Fruit fly (Drosophila melanogaster): ENCODE results near the gene CG32240.

The CG32240 gene

DNA sequence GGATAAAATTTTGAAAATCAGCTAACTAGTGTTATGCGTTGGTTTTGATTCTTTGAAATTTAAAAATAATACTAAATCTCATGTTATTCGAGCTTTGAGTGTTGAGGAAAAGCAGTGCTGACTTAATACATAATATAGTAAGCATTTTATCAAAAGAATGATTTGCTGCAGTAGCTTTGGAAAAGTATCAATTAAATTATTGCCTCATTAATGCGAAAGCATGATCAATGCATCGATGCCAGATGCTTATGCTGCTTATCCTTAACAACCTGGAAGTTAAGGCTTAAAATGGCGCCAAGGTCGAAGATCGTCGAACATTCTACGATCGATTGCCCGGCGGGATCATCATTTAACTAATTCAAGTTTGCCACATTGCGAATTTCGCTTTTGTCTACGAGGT is at the start of gene CG32240:
CG32240 (minus strand) TSS at position 101 of the 400 bp plus-strand sequence.
- TF ChIP-seq EcR (GFP tag; optimal IDR thresholded peaks at IDR 0.05), result no peak

- TF ChIP-seq CG8478 (optimal IDR thresholded peaks at IDR 0.05), result no peak
- TF ChIP-seq psq (optimal IDR thresholded peaks at IDR 0.05), result no peak
- TF ChIP-seq Dll (optimal IDR thresholded peaks at IDR 0.05), result no peak
- TF ChIP-seq usp (GFP tag; optimal IDR thresholded peaks at IDR 0.05), result no peak
- no peak for TF ChIP-seq EcR (GFP tag; optimal IDR thresholded peaks at IDR 0.05)
- no peak for TF ChIP-seq pan (optimal IDR thresholded peaks at IDR 0.05)
Observed at dm6 chr3L:4430331-4430730, 48.9 kb upstream of the CG32240 start.

- TF ChIP-seq CG8478 (optimal IDR thresholded peaks at IDR 0.05) (no peak), usp (GFP tag; optimal IDR thresholded peaks at IDR 0.05) (no peak), Dll (optimal IDR thresholded peaks at IDR 0.05) (no peak), pan (optimal IDR thresholded peaks at IDR 0.05) (no peak), psq (optimal IDR thresholded peaks at IDR 0.05) (no peak), EcR (GFP tag; optimal IDR thresholded peaks at IDR 0.05) (no peak)
Observed at dm6 chr3L:4428918-4429546, 47.6 kb upstream of the CG32240 start, which contains the start of gene nAChRbeta1. TSS of gene nAChRbeta1 (plus strand) at chr3L:4429349.

DNA sequence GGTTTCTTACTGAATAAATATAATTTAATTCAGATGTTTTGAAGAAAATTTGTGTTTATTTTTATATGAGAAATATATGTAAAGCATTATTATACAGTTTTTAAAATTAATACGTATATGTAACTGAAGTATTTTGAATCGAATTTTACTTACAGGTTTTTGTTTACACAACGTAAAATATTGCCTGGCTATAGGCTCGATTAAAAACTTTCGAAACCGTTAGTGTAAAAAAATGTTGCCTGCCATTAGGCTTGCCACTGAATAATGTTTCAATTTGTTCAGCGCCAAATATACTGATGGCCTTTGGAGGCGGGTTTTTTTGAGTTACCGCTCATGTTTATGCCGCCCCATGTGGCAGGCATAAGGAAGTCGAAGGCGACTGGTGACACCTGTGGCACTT is 45.2 kb upstream of the CG32240 start:
- TF ChIP-seq pan (optimal IDR thresholded peaks at IDR 0.05), result no peak
- TF ChIP-seq EcR (GFP tag; optimal IDR thresholded peaks at IDR 0.05), result no peak
- TF ChIP-seq psq (optimal IDR thresholded peaks at IDR 0.05), result no peak
- TF ChIP-seq usp (GFP tag; optimal IDR thresholded peaks at IDR 0.05), result no peak
- TF ChIP-seq Dll (optimal IDR thresholded peaks at IDR 0.05), result no peak
- no peak for TF ChIP-seq CG8478 (optimal IDR thresholded peaks at IDR 0.05)

DNA sequence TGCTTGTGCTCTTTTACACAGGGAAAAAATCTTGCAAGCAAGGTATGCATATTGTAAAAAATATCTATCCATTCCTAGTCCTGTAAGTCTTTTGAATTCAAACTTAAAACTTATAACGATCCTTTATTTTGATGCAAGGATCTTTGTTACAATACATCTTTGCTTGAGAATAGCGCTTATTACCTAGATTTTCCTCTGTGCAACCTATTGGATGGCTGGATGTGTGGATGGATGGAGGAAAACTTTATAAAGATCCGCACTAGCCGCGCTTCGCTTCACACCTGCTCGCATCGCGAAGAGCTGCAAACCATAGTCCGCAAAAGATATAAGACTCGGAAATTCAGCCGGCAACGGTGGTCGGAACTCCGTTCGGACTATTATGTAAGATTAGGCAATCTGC is 39.9 kb upstream of the CG32240 start, which contains the start of gene CG15020:
CG15020 (plus strand) TSS at position 301 of the 400 bp plus-strand sequence.
- TF ChIP-seq usp (GFP tag; optimal IDR thresholded peaks at IDR 0.05), result no peak
- no peak for TF ChIP-seq psq (optimal IDR thresholded peaks at IDR 0.05)
- no peak for TF ChIP-seq CG8478 (optimal IDR thresholded peaks at IDR 0.05)
- TF ChIP-seq pan (optimal IDR thresholded peaks at IDR 0.05), result no peak
- no peak for TF ChIP-seq EcR (GFP tag; optimal IDR thresholded peaks at IDR 0.05)
- no peak for TF ChIP-seq Dll (optimal IDR thresholded peaks at IDR 0.05)

- TF ChIP-seq usp (GFP tag; optimal IDR thresholded peaks at IDR 0.05) (no peak), psq (optimal IDR thresholded peaks at IDR 0.05) (no peak), Dll (optimal IDR thresholded peaks at IDR 0.05) (no peak), EcR (GFP tag; optimal IDR thresholded peaks at IDR 0.05) (no peak), pan (optimal IDR thresholded peaks at IDR 0.05) (no peak), CG8478 (optimal IDR thresholded peaks at IDR 0.05) (no peak)
Observed at dm6 chr3L:4417543-4417942, 36.1 kb upstream of the CG32240 start.

dm6 chr3L:4417068-4417467 is 35.6 kb upstream of the CG32240 start:
- TF ChIP-seq pan (optimal IDR thresholded peaks at IDR 0.05), result no peak

- TF ChIP-seq EcR (GFP tag; optimal IDR thresholded peaks at IDR 0.05) (peak in 1 of 2 experiments; percentile 36), psq (optimal IDR thresholded peaks at IDR 0.05) (no peak)
Observed at dm6 chr3L:4415326-4416274, 34.2 kb upstream of the CG32240 start.

- TF ChIP-seq psq (optimal IDR thresholded peaks at IDR 0.05), result no peak
Observed at dm6 chr3L:4414579-4414978, 33.1 kb upstream of the CG32240 start.

DNA sequence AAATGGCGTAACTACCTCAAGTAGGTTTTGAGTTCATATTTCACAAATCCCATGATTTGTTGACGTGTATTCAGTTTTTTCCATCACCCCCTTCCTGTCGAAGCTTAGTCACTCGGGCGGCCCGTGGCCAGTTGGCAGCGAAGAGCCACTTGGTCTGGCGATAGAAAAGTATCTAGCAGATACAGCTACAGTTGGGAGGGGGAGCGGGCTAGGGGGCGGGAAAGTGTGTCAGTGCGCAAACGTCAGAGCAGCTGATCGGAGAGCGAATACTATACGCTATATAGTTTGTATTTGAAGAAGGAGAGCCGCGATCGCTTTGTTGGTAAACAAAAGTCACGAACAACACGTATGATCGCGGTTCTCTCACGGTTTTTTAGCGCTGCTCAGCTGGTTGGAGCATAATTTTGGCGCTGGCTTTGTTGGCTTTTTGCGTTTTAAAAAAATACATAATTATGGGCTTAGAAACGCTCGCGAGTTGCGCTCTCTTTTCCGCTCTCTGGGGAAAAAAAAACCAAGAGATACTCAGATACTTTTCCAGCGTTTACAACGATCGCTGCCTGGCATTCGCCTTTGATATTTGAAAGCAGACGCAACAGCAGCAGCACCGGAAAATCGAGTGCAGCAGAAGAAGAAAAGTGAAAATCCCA is 32.5 kb upstream of the CG32240 start:
- TF ChIP-seq Dll (optimal IDR thresholded peaks at IDR 0.05), result peak; percentile 61
- TF ChIP-seq EcR (GFP tag; optimal IDR thresholded peaks at IDR 0.05), result no peak

DNA sequence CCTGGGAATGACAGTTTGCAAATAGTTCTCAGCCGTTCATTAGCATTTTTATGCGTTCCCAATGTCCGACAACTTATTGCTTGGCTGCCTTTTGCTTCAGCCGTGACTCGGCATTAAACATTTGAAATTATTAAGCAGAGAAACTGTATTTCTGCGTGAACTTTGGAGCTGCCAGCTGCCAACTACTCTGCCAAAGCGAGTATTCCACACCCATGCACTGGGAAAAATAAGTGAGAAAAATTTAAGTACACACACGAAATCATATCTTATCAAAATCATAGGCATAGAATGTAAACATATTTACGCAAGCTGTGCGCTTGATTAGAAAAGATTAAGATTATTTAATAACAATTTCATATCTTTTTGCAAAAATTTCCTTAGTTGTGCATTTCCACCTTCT is 31.5 kb upstream of the CG32240 start:
- TF ChIP-seq pan (optimal IDR thresholded peaks at IDR 0.05), result no peak
- no peak for TF ChIP-seq CG8478 (optimal IDR thresholded peaks at IDR 0.05)
- no peak for TF ChIP-seq EcR (GFP tag; optimal IDR thresholded peaks at IDR 0.05)

DNA sequence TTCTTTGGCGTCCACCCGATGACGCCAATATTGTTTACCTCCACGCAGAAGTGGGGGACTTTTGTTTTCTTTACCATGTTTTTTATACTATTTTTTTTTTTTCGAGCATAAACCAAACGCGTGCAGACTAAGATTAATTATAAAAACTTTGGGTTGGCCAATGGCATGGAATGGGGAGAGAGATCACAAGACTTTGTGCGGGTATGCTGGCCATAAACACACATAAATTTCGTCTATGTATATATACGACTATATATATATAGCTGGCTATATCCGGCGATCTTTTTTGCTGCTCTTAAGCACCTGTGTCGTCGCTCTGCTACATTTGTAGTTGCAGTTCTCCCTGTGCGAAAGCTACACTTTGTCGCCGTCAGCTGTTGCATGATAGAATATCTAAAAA is 30.5 kb upstream of the CG32240 start:
- TF ChIP-seq pan (optimal IDR thresholded peaks at IDR 0.05) (no peak), psq (optimal IDR thresholded peaks at IDR 0.05) (no peak), CG8478 (optimal IDR thresholded peaks at IDR 0.05) (no peak), Dll (optimal IDR thresholded peaks at IDR 0.05) (no peak), usp (GFP tag; optimal IDR thresholded peaks at IDR 0.05) (no peak), EcR (GFP tag; optimal IDR thresholded peaks at IDR 0.05) (no peak)
